Fruit fly (Drosophila melanogaster): ENCODE data around the gene Prosalpha4.
A peak's percentile ranks its signal among the peaks of the same experiment; 100 is the strongest.

Gene Prosalpha4

DNA sequence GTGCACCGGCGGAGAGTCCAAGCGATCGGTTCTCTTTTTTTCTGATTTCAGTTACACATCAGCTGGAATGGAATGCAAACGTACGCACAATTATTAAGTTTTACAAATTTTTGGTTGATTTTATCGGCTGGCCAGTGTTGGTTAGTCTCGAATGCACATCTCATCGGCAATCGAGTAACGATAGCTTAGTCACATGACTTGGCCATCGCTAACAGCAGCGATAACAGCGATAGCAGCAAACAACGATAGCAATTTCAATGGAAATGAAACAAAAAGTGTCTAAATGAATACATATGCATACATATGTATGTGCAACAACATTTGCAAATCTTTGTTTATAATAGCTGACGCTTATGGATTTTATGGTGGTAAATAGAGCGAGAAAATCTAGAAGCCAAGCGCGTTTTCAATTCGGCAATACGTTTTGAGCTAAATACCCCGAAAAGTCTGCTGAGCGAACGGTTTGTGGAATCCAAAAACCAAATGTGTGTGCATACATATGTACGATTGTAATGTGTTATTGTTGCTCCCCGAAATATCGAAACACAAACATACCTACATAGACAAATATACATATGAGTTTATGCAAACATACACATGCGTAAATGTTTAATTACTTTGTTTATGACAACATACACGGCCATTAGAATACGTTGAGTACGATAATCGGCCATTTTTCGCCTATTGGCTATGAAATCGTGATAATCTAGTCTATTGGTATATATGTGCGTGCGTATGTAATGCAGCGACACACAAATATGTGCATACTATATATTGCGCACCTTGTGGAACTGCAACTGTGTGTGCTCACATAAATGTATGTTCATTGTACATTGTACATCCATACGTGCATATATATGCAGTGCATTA lies 20.6 kb downstream of the Prosalpha4 start, which contains the start of gene CG3632 (continued):
- TF ChIP-seq sna (GFP tag; IDR thresholded peaks at IDR 0.05; ENCODE audit: partially characterized antibody), result peak; percentile 56; the same call in 1 of the 2 replicates
- TF ChIP-seq MBD-R2 (GFP tag; IDR thresholded peaks at IDR 0.05), result peak; percentile 83
- no peak for TF ChIP-seq CG4820 (GFP tag; optimal IDR thresholded peaks at IDR 0.05)
- TF ChIP-seq ERR (GFP tag; optimal IDR thresholded peaks at IDR 0.05), result peak; percentile 49
- no peak for TF ChIP-seq HHEX (GFP tag; optimal IDR thresholded peaks at IDR 0.05)
- TF ChIP-seq CG11560 (tag; IDR thresholded peaks at IDR 0.05), result peak; percentile 65; the same call in 2 of the 3 replicates
- peak; percentile 71 for TF ChIP-seq vnd (GFP tag; IDR thresholded peaks at IDR 0.05; ENCODE audit: partially characterized antibody)
- peak; percentile 82 for TF ChIP-seq CG16813 (GFP tag; IDR thresholded peaks at IDR 0.05; ENCODE audit: partially characterized antibody)
- TF ChIP-seq Opbp (GFP tag; IDR thresholded peaks at IDR 0.05; ENCODE audit: partially characterized antibody), result peak; percentile 89
- TF ChIP-seq sd (tag; optimal IDR thresholded peaks at IDR 0.05), result peak; percentile 64
- peak; percentile 45 for TF ChIP-seq Hsf (GFP tag; optimal IDR thresholded peaks at IDR 0.05)
- peak; percentile 27 for TF ChIP-seq NC2β (GFP tag; optimal IDR thresholded peaks at IDR 0.05)
- TF ChIP-seq CHES-1-like (GFP tag; optimal IDR thresholded peaks at IDR 0.05), result peak; percentile 39
- TF ChIP-seq luna (GFP tag; optimal IDR thresholded peaks at IDR 0.05), result peak; percentile 16
- peak; percentile 92 for TF ChIP-seq CG3838 (GFP tag; optimal IDR thresholded peaks at IDR 0.05)
- TF ChIP-seq sisA (GFP tag; IDR thresholded peaks at IDR 0.05), result no peak
- TF ChIP-seq CG33213 (GFP tag; optimal IDR thresholded peaks at IDR 0.05), result peak; percentile 32
- peak; percentile 56 for TF ChIP-seq CG10543 (GFP tag; optimal IDR thresholded peaks at IDR 0.05)
- peak; percentile 65 for TF ChIP-seq hbn (GFP tag; IDR thresholded peaks at IDR 0.05; ENCODE audit: partially characterized antibody)
- TF ChIP-seq unc-4 (GFP tag; IDR thresholded peaks at IDR 0.05; ENCODE audit: partially characterized antibody), result peak; percentile 78
- TF ChIP-seq CG16863 (GFP tag; optimal IDR thresholded peaks at IDR 0.05), result peak; percentile 31
- no peak for TF ChIP-seq Taf1 (GFP tag; IDR thresholded peaks at IDR 0.05)
- no peak for TF ChIP-seq CG4404 (GFP tag; IDR thresholded peaks at IDR 0.05)
- TF ChIP-seq row (GFP tag; IDR thresholded peaks at IDR 0.05), result peak; percentile 46
- TF ChIP-seq peb (GFP tag; IDR thresholded peaks at IDR 0.05), result no peak
- no peak for TF ChIP-seq org-1 (GFP tag; optimal IDR thresholded peaks at IDR 0.05)
- TF ChIP-seq D19A (tag; optimal IDR thresholded peaks at IDR 0.05), result no peak
- peak; percentile 84 for TF ChIP-seq nerfin-2 (GFP tag; IDR thresholded peaks at IDR 0.05; ENCODE audit: partially characterized antibody)
- peak; percentile 54 for TF ChIP-seq Myb (GFP tag; optimal IDR thresholded peaks at IDR 0.05)
- TF ChIP-seq CG32767 (GFP tag; IDR thresholded peaks at IDR 0.05), result peak; percentile 32; the same call in 1 of the 2 replicates
- peak; percentile 78 for TF ChIP-seq knrl (GFP tag; IDR thresholded peaks at IDR 0.05; ENCODE audit: partially characterized antibody)
- no peak for TF ChIP-seq br (optimal IDR thresholded peaks at IDR 0.05)
- TF ChIP-seq CG1832 (GFP tag; optimal IDR thresholded peaks at IDR 0.05), result no peak
- TF ChIP-seq bowl (GFP tag; IDR thresholded peaks at IDR 0.05), result no peak
- TF ChIP-seq pum (GFP tag; optimal IDR thresholded peaks at IDR 0.05), result peak; percentile 20
- no peak for TF ChIP-seq CG1233 (GFP tag; optimal IDR thresholded peaks at IDR 0.05)
- TF ChIP-seq dimm (GFP tag; IDR thresholded peaks at IDR 0.05), result no peak
- TF ChIP-seq Nf-YC (tag; optimal IDR thresholded peaks at IDR 0.05), result peak; percentile 53
- TF ChIP-seq tna (GFP tag; IDR thresholded peaks at IDR 0.05; ENCODE audit: partially characterized antibody), result peak; percentile 73
- TF ChIP-seq Elba2 (GFP tag; optimal IDR thresholded peaks at IDR 0.05), result peak; percentile 89
- no peak for TF ChIP-seq CG5245 (GFP tag; optimal IDR thresholded peaks at IDR 0.05)
- 0 out of 2 replicates have a peak, but pooled peaks have one; percentile 10 for TF ChIP-seq al (GFP tag; IDR thresholded peaks at IDR 0.05)
- peak in 1 of 2 experiments; percentile 26 for TF ChIP-seq chif (GFP tag; optimal IDR thresholded peaks at IDR 0.05)
- peak; percentile 85 for TF ChIP-seq CG2116 (GFP tag; optimal IDR thresholded peaks at IDR 0.05)
- TF ChIP-seq Atf3 (GFP tag; optimal IDR thresholded peaks at IDR 0.05), result peak; percentile 3
- no peak for TF ChIP-seq klu (GFP tag; IDR thresholded peaks at IDR 0.05)
- TF ChIP-seq slbo (GFP tag; IDR thresholded peaks at IDR 0.05), result peak; percentile 63; the same call in 1 of the 2 replicates
- TF ChIP-seq CG11247 (GFP tag; IDR thresholded peaks at IDR 0.05), result peak; percentile 51; the same call in 1 of the 2 replicates
- TF ChIP-seq chn (GFP tag; optimal IDR thresholded peaks at IDR 0.05), result peak; percentile 60
